Fruit fly (Drosophila melanogaster) whole organism, embryonic: ENCODE results near the gene CG4613.

Experiments used
- CG10267 ChIP-seq: fragments of 200-800 bp; sonication (Bioruptor generic); optimal IDR thresholded peaks from 2 replicates; lab custom pipeline; 2018; ENCODE audit warnings: missing biosample characterization, mild to moderate bottlenecking, missing genetic modification characterization, moderate library complexity
- CG10543 ChIP-seq: fragments of 200-800 bp; sonication (Bioruptor generic); optimal IDR thresholded peaks from 3 replicates; lab custom pipeline; 2017; ENCODE audit warnings: missing biosample characterization, mild to moderate bottlenecking, missing genetic modification characterization, moderate library complexity
- CG10654 ChIP-seq: fragments of 200-800 bp; sonication (Bioruptor generic); optimal IDR thresholded peaks from 2 replicates; lab custom pipeline; 2016; ENCODE audit warnings: missing biosample characterization, missing genetic modification characterization
- CG10959 ChIP-seq: fragments of 200-800 bp; sonication (Bioruptor generic); IDR thresholded peaks from 2 replicates; pipeline ENCODE4 v1.3.6; 2022; ENCODE audit warnings: missing biosample characterization, missing genetic modification characterization
- CG14014 ChIP-seq: fragments of 200-800 bp; sonication (Bioruptor generic); IDR thresholded peaks from 2 replicates; pipeline ENCODE4 v1.3.6; 2022; ENCODE audit warnings: missing biosample characterization, missing genetic modification characterization
- CG17568 ChIP-seq: fragments of 200-800 bp; sonication (Bioruptor generic); optimal IDR thresholded peaks from 2 replicates; lab custom pipeline; 2018; ENCODE audit warnings: missing biosample characterization, mild to moderate bottlenecking, missing genetic modification characterization, moderate library complexity
- CG17612 ChIP-seq: fragments of 200-800 bp; sonication (Bioruptor generic); IDR thresholded peaks from 2 replicates; pipeline ENCODE4 v1.3.6; 2022; ENCODE audit warnings: missing biosample characterization, missing genetic modification characterization
- CG18262 ChIP-seq: fragments of 200-800 bp; optimal IDR thresholded peaks from 3 replicates; lab custom pipeline; 2019; ENCODE audit warnings: missing biosample characterization, mild to moderate bottlenecking, missing genetic modification characterization, moderate library complexity
- CG2199 ChIP-seq: fragments of 200-800 bp; sonication (Bioruptor generic); IDR thresholded peaks from 3 replicates; pipeline ENCODE4 v1.3.6; 2022; ENCODE audit warnings: missing biosample characterization, missing genetic modification characterization
- CG30431 ChIP-seq: fragments of 200-800 bp; sonication (Bioruptor generic); optimal IDR thresholded peaks from 2 replicates; lab custom pipeline; 2017; ENCODE audit warnings: missing biosample characterization, missing genetic modification characterization
- CG34376 ChIP-seq: fragments of 200-800 bp; sonication (Bioruptor generic); optimal IDR thresholded peaks from 2 replicates; lab custom pipeline; 2018; ENCODE audit warnings: missing biosample characterization, mild to moderate bottlenecking, missing genetic modification characterization
- CG42726 ChIP-seq: fragments of 200-800 bp; sonication (Bioruptor generic); IDR thresholded peaks from 2 replicates; pipeline ENCODE4 v1.3.6; 2022; ENCODE audit warnings: missing biosample characterization, missing genetic modification characterization; ENCODE audit not compliant: partially characterized antibody
- CG4360 ChIP-seq: fragments of 200-800 bp; sonication (Bioruptor generic); IDR thresholded peaks from 2 replicates; pipeline ENCODE4 v1.3.6; 2022; ENCODE audit warnings: missing biosample characterization, missing genetic modification characterization
- CG5953 ChIP-seq: fragments of 200-800 bp; sonication (Bioruptor generic); IDR thresholded peaks from 2 replicates; pipeline ENCODE4 v1.3.6; 2022; ENCODE audit warnings: missing biosample characterization, missing genetic modification characterization
- CG9797 ChIP-seq: fragments of 200-800 bp; sonication (Bioruptor generic); optimal IDR thresholded peaks from 3 replicates; lab custom pipeline; 2018; ENCODE audit warnings: missing biosample characterization, mild to moderate bottlenecking, missing genetic modification characterization
- D19A ChIP-seq: fragments of 200-800 bp; optimal IDR thresholded peaks from 3 replicates; lab custom pipeline; 2019; ENCODE audit warnings: missing biosample characterization, mild to moderate bottlenecking, missing genetic modification characterization, moderate library complexity
- Deaf1 ChIP-seq: fragments of 200-800 bp; optimal IDR thresholded peaks from 3 replicates; lab custom pipeline; 2019; ENCODE audit warnings: missing biosample characterization, mild to moderate bottlenecking, missing genetic modification characterization, moderate library complexity
- Dref ChIP-seq: fragments of 200-800 bp; sonication (Bioruptor generic); IDR thresholded peaks from 2 replicates; pipeline ENCODE4 v1.3.6; 2022; ENCODE audit warnings: missing biosample characterization, missing genetic modification characterization
- Ets65A ChIP-seq: fragments of 200-800 bp; sonication (Bioruptor generic); peaks from one replicate; lab custom pipeline; 2016; ENCODE audit warnings: missing biosample characterization, missing genetic modification characterization
- HLHmδ ChIP-seq: fragments of 200-800 bp; sonication (Bioruptor generic); optimal IDR thresholded peaks from 2 replicates; lab custom pipeline; 2018; ENCODE audit warnings: missing biosample characterization, mild to moderate bottlenecking, missing genetic modification characterization, moderate library complexity
- Hr3 ChIP-seq: fragments of 200-800 bp; sonication (Bioruptor generic); optimal IDR thresholded peaks from 3 replicates; lab custom pipeline; 2016; ENCODE audit warnings: missing biosample characterization, missing genetic modification characterization
- Hr39 ChIP-seq: fragments of >200 bp; optimal IDR thresholded peaks from 2 replicates; lab custom pipeline; 2017
- Med ChIP-seq: fragments of 200-800 bp; sonication (Bioruptor generic); peaks from one replicate; lab custom pipeline; 2016; ENCODE audit warnings: missing biosample characterization, missing genetic modification characterization, mild to moderate bottlenecking, inconsistent platforms, moderate library complexity
- NK7.1 ChIP-seq: fragments of 200-800 bp; sonication (Bioruptor generic); optimal IDR thresholded peaks from 3 replicates; lab custom pipeline; 2016; ENCODE audit warnings: missing biosample characterization, missing genetic modification characterization
- Opbp ChIP-seq: fragments of 200-800 bp; sonication (Bioruptor generic); IDR thresholded peaks from 3 replicates; pipeline ENCODE4 v1.3.6; 2022; ENCODE audit warnings: missing biosample characterization, missing genetic modification characterization; ENCODE audit not compliant: partially characterized antibody
- Pdp1 ChIP-seq, 2 experiments: fragments of 200-800 bp; sonication (Bioruptor generic); optimal IDR thresholded peaks; 3 replicates each; lab custom pipeline; 2016; ENCODE audit warnings: missing biosample characterization in 2 of 2, missing genetic modification characterization in 2 of 2, mild to moderate bottlenecking in 1 of 2, moderate library complexity in 1 of 2
- Rfx ChIP-seq: fragments of 200-800 bp; sonication (Bioruptor generic); IDR thresholded peaks from 2 replicates; pipeline ENCODE4 v1.3.6; 2022; ENCODE audit warnings: missing biosample characterization, missing genetic modification characterization
- Side ChIP-seq: fragments of 200-800 bp; sonication (Bioruptor generic); optimal IDR thresholded peaks from 2 replicates; lab custom pipeline; 2016; ENCODE audit warnings: missing biosample characterization, missing genetic modification characterization
- abd-A ChIP-seq: fragments of 200-800 bp; sonication (Bioruptor generic); optimal IDR thresholded peaks from 3 replicates; lab custom pipeline; 2019; ENCODE audit warnings: missing biosample characterization, mild to moderate bottlenecking, missing genetic modification characterization, moderate library complexity
- al ChIP-seq: fragments of 200-800 bp; sonication (Bioruptor generic); IDR thresholded peaks from 2 replicates; pipeline ENCODE4 v1.3.6; 2022; ENCODE audit warnings: missing biosample characterization, missing genetic modification characterization
- cg ChIP-seq: fragments of 200-800 bp; sonication (Bioruptor generic); optimal IDR thresholded peaks from 3 replicates; lab custom pipeline; 2019; ENCODE audit warnings: missing biosample characterization, mild to moderate bottlenecking, missing genetic modification characterization, moderate library complexity
- dmrt11E ChIP-seq: fragments of 200-800 bp; sonication (Bioruptor generic); optimal IDR thresholded peaks from 3 replicates; lab custom pipeline; 2018; ENCODE audit warnings: missing biosample characterization, mild to moderate bottlenecking, missing genetic modification characterization, moderate library complexity
- exex ChIP-seq: fragments of 200-800 bp; sonication (Bioruptor generic); optimal IDR thresholded peaks from 4 replicates; lab custom pipeline; 2018; ENCODE audit warnings: missing biosample characterization, mild to moderate bottlenecking, missing genetic modification characterization, moderate library complexity
- gce ChIP-seq: fragments of 200-800 bp; sonication (Bioruptor generic); IDR thresholded peaks from 3 replicates; pipeline ENCODE4 v1.3.6; 2022; ENCODE audit warnings: missing biosample characterization, missing genetic modification characterization
- gcm ChIP-seq: fragments of 200-800 bp; sonication (Bioruptor generic); optimal IDR thresholded peaks from 2 replicates; lab custom pipeline; 2019; ENCODE audit warnings: missing biosample characterization, mild to moderate bottlenecking, missing genetic modification characterization, moderate library complexity
- h ChIP-seq: fragments of >200 bp; optimal IDR thresholded peaks from 2 replicates; lab custom pipeline; 2017
- jumu ChIP-seq: fragments of 200-800 bp; sonication (Bioruptor generic); optimal IDR thresholded peaks from 3 replicates; lab custom pipeline; 2016; ENCODE audit warnings: missing biosample characterization, missing genetic modification characterization
- klu ChIP-seq: fragments of 200-800 bp; sonication (Bioruptor generic); IDR thresholded peaks from 2 replicates; pipeline ENCODE4 v1.3.6; 2022; ENCODE audit warnings: missing biosample characterization, missing genetic modification characterization
- lab ChIP-seq: fragments of 200-800 bp; sonication (Bioruptor generic); optimal IDR thresholded peaks from 3 replicates; lab custom pipeline; 2017; ENCODE audit warnings: missing biosample characterization, missing genetic modification characterization, mild to moderate bottlenecking, moderate library complexity, missing genetic modification reagents
- lmd ChIP-seq: fragments of 200-800 bp; sonication (Bioruptor generic); IDR thresholded peaks from 2 replicates; pipeline ENCODE4 v1.3.6; 2022; ENCODE audit warnings: missing biosample characterization, missing genetic modification characterization
- mld ChIP-seq: fragments of 200-800 bp; sonication (Bioruptor generic); IDR thresholded peaks from 3 replicates; pipeline ENCODE4 v1.3.6; 2022; ENCODE audit warnings: missing biosample characterization, missing genetic modification characterization; ENCODE audit not compliant: partially characterized antibody
- nerfin-2 ChIP-seq: fragments of 200-800 bp; sonication (Bioruptor generic); IDR thresholded peaks from 2 replicates; pipeline ENCODE4 v1.3.6; 2022; ENCODE audit warnings: missing biosample characterization, missing genetic modification characterization; ENCODE audit not compliant: partially characterized antibody
- pzg ChIP-seq: fragments of 200-800 bp; sonication (Bioruptor generic); optimal IDR thresholded peaks from 3 replicates; lab custom pipeline; 2018; ENCODE audit warnings: missing biosample characterization, mild to moderate bottlenecking, missing genetic modification characterization, moderate library complexity
- rib ChIP-seq: fragments of 200-800 bp; sonication (Bioruptor generic); IDR thresholded peaks from 2 replicates; pipeline ENCODE4 v1.3.6; 2022; ENCODE audit warnings: missing biosample characterization, missing genetic modification characterization
- salm ChIP-seq: fragments of 200-800 bp; sonication (Bioruptor generic); optimal IDR thresholded peaks from 2 replicates; lab custom pipeline; 2018; ENCODE audit warnings: missing biosample characterization, mild to moderate bottlenecking, missing genetic modification characterization
- slp2 ChIP-seq: fragments of 200-800 bp; sonication (Bioruptor generic); optimal IDR thresholded peaks from 2 replicates; lab custom pipeline; 2016; ENCODE audit warnings: missing biosample characterization, missing genetic modification characterization
- sr ChIP-seq: fragments of 200-800 bp; sonication (Bioruptor generic); IDR thresholded peaks from 3 replicates; pipeline ENCODE4 v1.3.6; 2022; ENCODE audit warnings: missing biosample characterization, missing genetic modification characterization
- stwl ChIP-seq: fragments of 200-800 bp; sonication (Bioruptor generic); optimal IDR thresholded peaks from 3 replicates; lab custom pipeline; 2018; ENCODE audit warnings: missing biosample characterization, mild to moderate bottlenecking, missing genetic modification characterization, moderate library complexity
- tin ChIP-seq: fragments of 200-800 bp; sonication (Bioruptor generic); optimal IDR thresholded peaks from 3 replicates; lab custom pipeline; 2016; ENCODE audit warnings: missing biosample characterization, missing genetic modification characterization
- wdn ChIP-seq: fragments of 200-800 bp; sonication (Bioruptor generic); IDR thresholded peaks from 2 replicates; pipeline ENCODE4 v1.3.6; 2022; ENCODE audit warnings: missing biosample characterization, missing genetic modification characterization
- z ChIP-seq: fragments of 200-800 bp; sonication (Bioruptor generic); IDR thresholded peaks from 3 replicates; pipeline ENCODE4 v1.3.6; 2022; ENCODE audit warnings: missing biosample characterization, missing genetic modification characterization

The CG4613 gene

DNA sequence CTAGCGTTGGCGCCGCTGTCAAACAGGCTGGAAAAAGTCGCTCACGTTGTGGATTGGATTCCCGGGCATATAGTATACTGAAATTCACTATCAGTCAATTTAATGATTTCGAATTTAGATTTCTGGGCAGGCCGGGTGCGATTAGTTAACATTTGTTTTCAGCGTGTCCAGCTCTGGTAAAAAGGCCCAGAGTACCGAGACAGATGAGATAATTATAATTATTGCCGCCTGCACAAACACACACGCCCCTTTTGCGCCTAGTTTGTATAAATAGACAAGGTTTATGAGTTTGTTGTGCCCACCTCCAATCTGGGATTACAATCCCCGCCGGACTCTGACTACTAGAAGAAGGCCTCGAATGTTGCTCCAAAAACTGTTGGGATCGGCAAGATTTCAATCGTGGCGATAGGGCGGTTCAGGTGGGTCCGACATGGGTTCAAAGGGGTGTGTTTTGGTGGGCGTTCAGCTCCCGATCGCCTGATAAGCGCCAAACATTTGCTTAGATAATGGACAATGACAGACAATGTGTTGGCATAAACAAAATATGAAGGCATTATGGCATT, 37.5 kb upstream of the CG4613 start (continued):
- TF ChIP-seq CG17612 (GFP tag; lab: Robert Waterston, UW) (no peak), D19A (tag; lab: Kevin White, UChicago) (no peak), Pdp1 (GFP tag; optimal IDR thresholded peaks at IDR 0.05; lab: Kevin White, UChicago) (peak in 1 of 2 experiments; percentile 19), CG10654 (GFP tag; lab: Kevin White, UChicago) (no peak), CG42726 (no peak), lmd (no peak), Med (GFP tag; lab: Kevin White, UChicago) (peak; percentile 66), z (0 out of 3 replicates have a peak, but pooled peaks have one; percentile 49), tin (GFP tag; lab: Kevin White, UChicago) (no peak), rib (GFP tag; lab: Robert Waterston, UW) (0 out of 2 replicates have a peak, but pooled peaks have one; percentile 29), Hr39 (lab: Kevin White, UChicago) (no peak), salm (tag; lab: Kevin White, UChicago) (no peak), CG17568 (GFP tag; lab: Kevin White, UChicago) (no peak), HLHmδ (no peak), Hr3 (GFP tag; lab: Kevin White, UChicago) (no peak), CG34376 (GFP tag; lab: Kevin White, UChicago) (peak; percentile 83), Ets65A (GFP tag; lab: Kevin White, UChicago) (no peak), gce (GFP tag; lab: Robert Waterston, UW) (no peak), abd-A (peak; percentile 29), CG9797 (GFP tag; lab: Kevin White, UChicago) (no peak), pzg (GFP tag; lab: Kevin White, UChicago) (no peak), CG10267 (tag; lab: Kevin White, UChicago) (no peak), mld (no peak), exex (tag; lab: Kevin White, UChicago) (peak; percentile 38), CG14014 (GFP tag; lab: Robert Waterston, UW) (0 out of 2 replicates have a peak, but pooled peaks have one; percentile 18), klu (no peak), CG18262 (no peak), al (GFP tag; lab: Robert Waterston, UW) (no peak), Rfx (GFP tag; lab: Robert Waterston, UW) (no peak), CG2199 (GFP tag; lab: Robert Waterston, UW) (no peak), lab (GFP tag; lab: Kevin White, UChicago) (no peak), CG5953 (GFP tag; lab: Robert Waterston, UW) (no peak), Opbp (GFP tag; lab: Robert Waterston, UW) (no peak), sr (GFP tag; lab: Robert Waterston, UW) (no peak), CG30431 (GFP tag; lab: Kevin White, UChicago) (no peak), dmrt11E (tag; lab: Kevin White, UChicago) (no peak), jumu (no peak), stwl (no peak), CG10543 (GFP tag; lab: Kevin White, UChicago) (peak; percentile 1), Side (GFP tag; lab: Kevin White, UChicago) (no peak), Deaf1 (tag; lab: Kevin White, UChicago) (no peak), Dref (GFP tag; lab: Robert Waterston, UW) (no peak), wdn (GFP tag; lab: Robert Waterston, UW) (no peak), NK7.1 (GFP tag; lab: Kevin White, UChicago) (no peak), slp2 (no peak), h (no peak), cg (GFP tag; lab: Kevin White, UChicago) (no peak), CG4360 (GFP tag; lab: Robert Waterston, UW) (0 out of 2 replicates have a peak, but pooled peaks have one; percentile 23), gcm (no peak), nerfin-2 (GFP tag; lab: Robert Waterston, UW) (no peak), CG10959 (GFP tag; lab: Robert Waterston, UW) (no peak)
